Fruit fly (Drosophila melanogaster): ENCODE measurements around the gene Irk1.

- TF ChIP-seq CTCF (optimal IDR thresholded peaks at IDR 0.05), result no peak
- TF ChIP-seq CG8478 (optimal IDR thresholded peaks at IDR 0.05), result no peak
These were observed 55.2 kb downstream of the Irk1 start for dm6 chr3R:23223151-23223810.

All from S2 (cell line).